Fruit fly (Drosophila melanogaster) whole organism: Measurements from ENCODE around the gene CG2267.

Source experiments
- Dll ChIP-seq: fragments of >200 bp; optimal IDR thresholded peaks from 2 replicates; lab custom pipeline; 2017
- EcR ChIP-seq, 2 experiments: fragments of >200 bp; optimal IDR thresholded peaks; 2 replicates each; lab custom pipeline; 2017; ENCODE audit warnings: missing biosample characterization in 2 of 2, missing genetic modification characterization in 2 of 2, missing genetic modification reagents in 2 of 2
- pan ChIP-seq: fragments of >200 bp; optimal IDR thresholded peaks from 2 replicates; lab custom pipeline; 2017
- psq ChIP-seq: fragments of >200 bp; optimal IDR thresholded peaks from 2 replicates; lab custom pipeline; 2017

DNA sequence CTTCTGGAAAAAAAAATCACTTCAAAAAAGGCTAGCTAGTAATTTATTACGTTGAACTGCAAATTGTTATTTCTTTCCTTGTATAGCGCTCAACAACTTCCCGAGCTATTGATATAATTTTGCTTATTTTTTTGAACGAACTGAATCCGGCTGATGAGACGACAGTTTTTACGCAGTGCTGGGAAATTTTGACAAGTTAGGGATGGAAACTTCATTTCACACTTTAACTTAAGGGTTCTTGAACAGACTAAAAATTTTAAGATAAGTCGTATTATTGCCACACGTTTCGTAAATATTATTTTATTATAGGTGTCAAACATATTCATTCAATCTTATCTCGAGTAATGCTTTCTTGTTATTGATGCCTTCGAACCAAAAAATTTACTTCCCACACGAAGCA lies 45.3 kb downstream of the CG2267 start, which contains the start of gene Rpt6R:
- no peak for TF ChIP-seq psq (lab: Kevin White, UChicago)
- TF ChIP-seq EcR (GFP tag; optimal IDR thresholded peaks at IDR 0.05; lab: Kevin White, UChicago), result no peak
- no peak for TF ChIP-seq Dll (lab: Kevin White, UChicago)
- TF ChIP-seq pan (lab: Kevin White, UChicago), result no peak
